Worm (Caenorhabditis elegans) whole organism, L4/young adult: ENCODE measurements around the gene ZK742.4.

ENCODE experiments used
- W03F9.2 ChIP-seq: fragments of 150-350 bp; optimal IDR thresholded peaks from 2 replicates; lab custom pipeline; 2014; ENCODE audit warnings: missing biosample characterization, missing genetic modification characterization
- dao-5 ChIP-seq: sonication (generic microtip); optimal IDR thresholded peaks from 2 replicates; lab custom pipeline; 2016; ENCODE audit warnings: missing genotype, missing genetic modification characterization, moderate library complexity, missing compliant biosample characterization
- him-1 ChIP-seq: sonication (generic microtip); optimal IDR thresholded peaks from 2 replicates; lab custom pipeline; 2016; ENCODE audit warnings: missing genotype, missing genetic modification reagents, missing genetic modification characterization, missing compliant biosample characterization

ZK742.4 gene

ce11 chrV:7811758-7812157, at the start of gene ZK742.4:
Gene ZK742.4, minus strand, starts transcription at chrV:7811792.
- TF ChIP-seq W03F9.2 (tag; lab: Kevin White, UChicago): no peak
- TF ChIP-seq dao-5 (tag; lab: Kevin White, UChicago): no peak
- no peak for TF ChIP-seq him-1

- no peak for TF ChIP-seq dao-5 (tag; lab: Kevin White, UChicago)
- TF ChIP-seq W03F9.2 (tag; lab: Kevin White, UChicago): no peak
- TF ChIP-seq him-1: no peak
Observed at ce11 chrV:7857931-7858330, 46.3 kb upstream of the ZK742.4 start, which contains the start of gene C37C3.1. Gene C37C3.1, plus strand, starts transcription at chrV:7857963.

- TF ChIP-seq W03F9.2 (tag; lab: Kevin White, UChicago) (no peak), dao-5 (tag; lab: Kevin White, UChicago) (no peak), him-1 (no peak)
Observed at ce11 chrV:7856641-7857040, 45.0 kb upstream of the ZK742.4 start.

- no peak for TF ChIP-seq him-1
- no peak for TF ChIP-seq dao-5 (tag; lab: Kevin White, UChicago)
- no peak for TF ChIP-seq W03F9.2 (tag; lab: Kevin White, UChicago)
Observed at ce11 chrV:7855382-7855994, 43.9 kb upstream of the ZK742.4 start, which contains the start of gene C37C3.2. Gene C37C3.2, plus strand, starts transcription at chrV:7855944.

ce11 chrV:7854603-7855002, 43.0 kb upstream of the ZK742.4 start, which contains the start of the genes C37C3.9 and C37C3.18:
Gene C37C3.9, minus strand, starts transcription at chrV:7854700.
Gene C37C3.18, plus strand, starts transcription at chrV:7854993.
- no peak for TF ChIP-seq him-1
- peak; percentile 31 for TF ChIP-seq W03F9.2 (tag; lab: Kevin White, UChicago)

ce11 chrV:7853900-7854299, 42.3 kb upstream of the ZK742.4 start:
- TF ChIP-seq dao-5 (tag; lab: Kevin White, UChicago): no peak
- no peak for TF ChIP-seq him-1
- peak; percentile 59 for TF ChIP-seq W03F9.2 (tag; lab: Kevin White, UChicago)

ce11 chrV:7852078-7852477, 40.5 kb upstream of the ZK742.4 start:
- TF ChIP-seq W03F9.2 (tag; lab: Kevin White, UChicago): no peak
- no peak for TF ChIP-seq dao-5 (tag; lab: Kevin White, UChicago)
- no peak for TF ChIP-seq him-1

- TF ChIP-seq dao-5 (tag; lab: Kevin White, UChicago): no peak
- TF ChIP-seq W03F9.2 (tag; lab: Kevin White, UChicago): no peak
Observed at ce11 chrV:7848251-7848650, 36.7 kb upstream of the ZK742.4 start.

ce11 chrV:7847687-7848086, 36.1 kb upstream of the ZK742.4 start:
- TF ChIP-seq dao-5 (tag; lab: Kevin White, UChicago) (no peak), him-1 (no peak), W03F9.2 (tag; lab: Kevin White, UChicago) (no peak)

ce11 chrV:7847170-7847569, 35.6 kb upstream of the ZK742.4 start, which contains the start of gene memo-1:
Gene memo-1, minus strand, starts transcription at chrV:7847171.
- no peak for TF ChIP-seq dao-5 (tag; lab: Kevin White, UChicago)
- no peak for TF ChIP-seq him-1
- no peak for TF ChIP-seq W03F9.2 (tag; lab: Kevin White, UChicago)

ce11 chrV:7842228-7842627, 30.6 kb upstream of the ZK742.4 start, which contains the start of gene grd-8:
Gene grd-8, plus strand, starts transcription at chrV:7842528.
- no peak for TF ChIP-seq W03F9.2 (tag; lab: Kevin White, UChicago)
- no peak for TF ChIP-seq him-1
- TF ChIP-seq dao-5 (tag; lab: Kevin White, UChicago): no peak

ce11 chrV:7839485-7839884, 27.9 kb upstream of the ZK742.4 start, which contains the start of gene C37C3.12:
Gene C37C3.12, minus strand, starts transcription at chrV:7839585.
- TF ChIP-seq W03F9.2 (tag; lab: Kevin White, UChicago) (no peak), dao-5 (tag; lab: Kevin White, UChicago) (no peak), him-1 (no peak)

ce11 chrV:7837809-7838208, 26.2 kb upstream of the ZK742.4 start, which contains the start of gene ttr-33:
Gene ttr-33, minus strand, starts transcription at chrV:7837909.
- TF ChIP-seq him-1 (no peak), W03F9.2 (tag; lab: Kevin White, UChicago) (no peak), dao-5 (tag; lab: Kevin White, UChicago) (no peak)

- no peak for TF ChIP-seq W03F9.2 (tag; lab: Kevin White, UChicago)
Observed at ce11 chrV:7836911-7837310, 25.3 kb upstream of the ZK742.4 start, which contains the start of gene txt-5. Gene txt-5, minus strand, starts transcription at chrV:7837134.

ce11 chrV:7830952-7831351, 19.4 kb upstream of the ZK742.4 start:
- TF ChIP-seq W03F9.2 (tag; lab: Kevin White, UChicago) (no peak), dao-5 (tag; lab: Kevin White, UChicago) (no peak)
